Worm (Caenorhabditis elegans) whole organism, young adult: ENCODE results near the gene ceh-31.

ENCODE experiments used
- B0035.1 ChIP-seq: sonication (generic microtip); optimal IDR thresholded peaks from 2 replicates; lab custom pipeline; 2016; ENCODE audit warnings: missing genetic modification characterization, mild to moderate bottlenecking, missing compliant biosample characterization, missing genotype, missing genetic modification reagents
- D2030.7 ChIP-seq: fragments of 200-800 bp; sonication (Bioruptor generic); IDR thresholded peaks from 2 replicates; pipeline ENCODE4 v1.3.6; 2022; ENCODE audit warnings: missing genetic modification reagents, missing genetic modification characterization, missing compliant biosample characterization
- F49E8.2 ChIP-seq: sonication (generic microtip); optimal IDR thresholded peaks from 3 replicates; lab custom pipeline; 2017; ENCODE audit warnings: missing genetic modification characterization, mild to moderate bottlenecking, missing compliant biosample characterization, antibody characterized with exemption, moderate library complexity; ENCODE audit not compliant: insufficient read depth
- F52B5.7 ChIP-seq: sonication (generic microtip); optimal IDR thresholded peaks from 2 replicates; lab custom pipeline; 2016; ENCODE audit warnings: mild to moderate bottlenecking, missing genetic modification characterization, missing compliant biosample characterization
- F57A8.1 ChIP-seq: fragments of 200-800 bp; sonication (Bioruptor generic); optimal IDR thresholded peaks from 2 replicates; lab custom pipeline; 2018; ENCODE audit warnings: mild to moderate bottlenecking, missing genetic modification characterization, moderate library complexity, missing compliant biosample characterization
- K11D2.4 ChIP-seq: fragments of 200-800 bp; sonication (Bioruptor generic); IDR thresholded peaks from 2 replicates; pipeline ENCODE4 v1.3.6; 2022; ENCODE audit warnings: missing genetic modification reagents, missing genetic modification characterization, missing compliant biosample characterization
- K12H6.12 ChIP-seq: fragments of 200-800 bp; sonication (Bioruptor generic); optimal IDR thresholded peaks from 2 replicates; lab custom pipeline; 2018; ENCODE audit warnings: mild to moderate bottlenecking, missing genetic modification characterization, missing compliant biosample characterization
- Y53G8AR.9 ChIP-seq: fragments of 200-800 bp; sonication (Bioruptor generic); conservative IDR thresholded peaks from 2 replicates; pipeline ENCODE4 v1.3.6; 2022; ENCODE audit warnings: missing genetic modification reagents, missing genetic modification characterization, missing compliant biosample characterization
- Y95B8A.8 ChIP-seq: fragments of 200-800 bp; sonication (Bioruptor generic); IDR thresholded peaks from 2 replicates; pipeline ENCODE4 v1.3.6; 2022; ENCODE audit warnings: missing genetic modification reagents, missing genetic modification characterization, missing compliant biosample characterization
- ZK185.1 ChIP-seq: sonication (generic microtip); optimal IDR thresholded peaks from 2 replicates; lab custom pipeline; 2016; ENCODE audit warnings: mild to moderate bottlenecking, missing genetic modification characterization, missing compliant biosample characterization; ENCODE audit not compliant: poor library complexity, severe bottlenecking
- akir-1 ChIP-seq: fragments of 200-800 bp; sonication (Bioruptor generic); optimal IDR thresholded peaks from 2 replicates; lab custom pipeline; 2018; ENCODE audit warnings: mild to moderate bottlenecking, missing genetic modification characterization, moderate library complexity, missing compliant biosample characterization
- ama-1 ChIP-seq, 3 experiments: fragments of 150-350 bp in 1 of 3; sonication (generic microtip) in 2 of 3; optimal IDR thresholded peaks; 2 replicates each; lab custom pipeline; 2014 to 2018; ENCODE audit warnings: missing biosample characterization in 2 of 3, missing genetic modification characterization in 2 of 3, missing genetic modification reagents in 2 of 3
- aptf-2 ChIP-seq: fragments of 200-800 bp; sonication (Bioruptor generic); conservative IDR thresholded peaks from 2 replicates; pipeline ENCODE4 v1.3.6; 2022; ENCODE audit warnings: missing genetic modification reagents, missing genetic modification characterization, missing compliant biosample characterization
- aptf-3 ChIP-seq: fragments of 200-800 bp; sonication (Bioruptor generic); IDR thresholded peaks from 2 replicates; pipeline ENCODE4 v1.3.6; 2022; ENCODE audit warnings: missing genetic modification characterization, missing compliant biosample characterization
- atf-7 ChIP-seq: sonication (generic microtip); optimal IDR thresholded peaks from 2 replicates; lab custom pipeline; 2017; ENCODE audit warnings: mild to moderate bottlenecking, missing genetic modification characterization, missing compliant biosample characterization
- athp-1 ChIP-seq: sonication (generic microtip); optimal IDR thresholded peaks from 2 replicates; lab custom pipeline; 2017; ENCODE audit warnings: mild to moderate bottlenecking, missing genetic modification characterization, missing compliant biosample characterization
- attf-6 ChIP-seq: fragments of 200-800 bp; sonication (Bioruptor generic); IDR thresholded peaks from 2 replicates; pipeline ENCODE4 v1.3.6; 2022; ENCODE audit warnings: missing genetic modification reagents, missing genetic modification characterization, missing compliant biosample characterization
- cebp-1 ChIP-seq, 2 experiments: fragments of 200-800 bp in 1 of 2; sonication (Bioruptor generic) in 1 of 2; sonication (generic microtip) in 1 of 2; IDR thresholded peaks in 1 of 2; optimal IDR thresholded peaks in 1 of 2; 2 replicates each; pipeline versions ENCODE4 v1.3.6 to Lab custom; 2017 to 2022; ENCODE audit warnings: missing compliant biosample characterization in 2 of 2, missing genetic modification characterization in 2 of 2, mild to moderate bottlenecking in 1 of 2, missing genetic modification reagents in 1 of 2, moderate library complexity in 1 of 2
- ceh-27 ChIP-seq: fragments of 200-800 bp; sonication (Bioruptor generic); optimal IDR thresholded peaks from 2 replicates; lab custom pipeline; 2018; ENCODE audit warnings: mild to moderate bottlenecking, missing genetic modification characterization, moderate library complexity, missing compliant biosample characterization
- ceh-40 ChIP-seq: fragments of 200-800 bp; sonication (Bioruptor generic); IDR thresholded peaks from 2 replicates; pipeline ENCODE4 v1.3.6; 2022; ENCODE audit warnings: missing genetic modification characterization, missing compliant biosample characterization
- ceh-79 ChIP-seq: sonication (generic microtip); optimal IDR thresholded peaks from 2 replicates; lab custom pipeline; 2017; ENCODE audit warnings: mild to moderate bottlenecking, missing genetic modification characterization, missing compliant biosample characterization
- dox-1 ChIP-seq: fragments of 200-800 bp; sonication (Bioruptor generic); IDR thresholded peaks from 2 replicates; pipeline ENCODE4 v1.3.6; 2022; ENCODE audit warnings: missing genetic modification reagents, missing genetic modification characterization, missing compliant biosample characterization
- egl-18 ChIP-seq: fragments of 200-800 bp; sonication (Bioruptor generic); IDR thresholded peaks from 2 replicates; pipeline ENCODE4 v1.3.6; 2022; ENCODE audit warnings: missing genetic modification reagents, missing genetic modification characterization, missing compliant biosample characterization
- egl-44 ChIP-seq: fragments of 200-800 bp; sonication (Bioruptor generic); IDR thresholded peaks from 2 replicates; pipeline ENCODE4 v1.3.6; 2022; ENCODE audit warnings: missing genetic modification reagents, missing genetic modification characterization, missing compliant biosample characterization
- egrh-3 ChIP-seq: fragments of 200-800 bp; sonication (Bioruptor generic); IDR thresholded peaks from 2 replicates; pipeline ENCODE4 v1.3.6; 2022; ENCODE audit warnings: missing genetic modification reagents, missing genetic modification characterization, missing compliant biosample characterization
- ekl-4 ChIP-seq: fragments of 200-800 bp; sonication (Bioruptor generic); IDR thresholded peaks from 2 replicates; pipeline ENCODE4 v1.3.6; 2022; ENCODE audit warnings: missing genetic modification reagents, missing genetic modification characterization, missing compliant biosample characterization
- hmg-20 ChIP-seq: fragments of 200-800 bp; sonication (Bioruptor generic); IDR thresholded peaks from 2 replicates; pipeline ENCODE4 v1.3.6; 2022; ENCODE audit warnings: missing genetic modification reagents, missing genetic modification characterization, missing compliant biosample characterization
- lin-40 ChIP-seq: sonication (generic microtip); optimal IDR thresholded peaks from 2 replicates; lab custom pipeline; 2016; ENCODE audit warnings: missing genetic modification characterization, mild to moderate bottlenecking, missing compliant biosample characterization, missing genotype, missing genetic modification reagents
- lsl-1 ChIP-seq: fragments of 200-800 bp; sonication (Bioruptor generic); optimal IDR thresholded peaks from 2 replicates; lab custom pipeline; 2018; ENCODE audit warnings: mild to moderate bottlenecking, missing genetic modification characterization, moderate library complexity, missing compliant biosample characterization
- mcd-1 ChIP-seq: fragments of 200-800 bp; sonication (Bioruptor generic); IDR thresholded peaks from 2 replicates; pipeline ENCODE4 v1.3.6; 2022; ENCODE audit warnings: missing genetic modification reagents, missing genetic modification characterization, missing compliant biosample characterization
- mel-28 ChIP-seq: sonication (generic microtip); optimal IDR thresholded peaks from 2 replicates; lab custom pipeline; 2016; ENCODE audit warnings: borderline replicate concordance, mild to moderate bottlenecking, missing genetic modification characterization, missing compliant biosample characterization
- nhr-80 ChIP-seq: sonication (generic microtip); optimal IDR thresholded peaks from 2 replicates; lab custom pipeline; 2016; ENCODE audit warnings: missing genetic modification characterization, missing compliant biosample characterization
- rcor-1 ChIP-seq: fragments of 200-800 bp; sonication (Bioruptor generic); IDR thresholded peaks from 2 replicates; pipeline ENCODE4 v1.3.6; 2022; ENCODE audit warnings: missing genetic modification reagents, missing genetic modification characterization, missing compliant biosample characterization
- rec-8 ChIP-seq, 2 experiments: sonication (generic microtip); optimal IDR thresholded peaks; 2 replicates each; lab custom pipeline; 2016; ENCODE audit warnings: mild to moderate bottlenecking in 2 of 2, missing genetic modification characterization in 2 of 2, missing genetic modification reagents in 2 of 2, missing genotype in 2 of 2, missing biosample characterization in 1 of 2, missing compliant biosample characterization in 1 of 2, moderate library complexity in 1 of 2
- repo-1 ChIP-seq: sonication (generic microtip); optimal IDR thresholded peaks from 2 replicates; lab custom pipeline; 2017; ENCODE audit warnings: mild to moderate bottlenecking, missing genetic modification characterization, missing compliant biosample characterization
- sdz-38 ChIP-seq: sonication (generic microtip); optimal IDR thresholded peaks from 2 replicates; lab custom pipeline; 2016; ENCODE audit warnings: missing genotype, missing genetic modification characterization, missing compliant biosample characterization
- zfh-2 ChIP-seq: fragments of 200-800 bp; sonication (Bioruptor generic); conservative IDR thresholded peaks from 2 replicates; pipeline ENCODE4 v1.3.6; 2022; ENCODE audit warnings: missing genetic modification reagents, missing genetic modification characterization, missing compliant biosample characterization
- ztf-22 ChIP-seq: fragments of 200-800 bp; sonication (Bioruptor generic); optimal IDR thresholded peaks from 2 replicates; lab custom pipeline; 2018; ENCODE audit warnings: mild to moderate bottlenecking, missing genetic modification characterization, moderate library complexity, missing compliant biosample characterization
- ztf-26 ChIP-seq: sonication (generic microtip); optimal IDR thresholded peaks from 2 replicates; lab custom pipeline; 2017; ENCODE audit warnings: missing genetic modification characterization, missing compliant biosample characterization
- ztf-3 ChIP-seq: fragments of 200-800 bp; sonication (Bioruptor generic); optimal IDR thresholded peaks from 2 replicates; lab custom pipeline; 2018; ENCODE audit warnings: mild to moderate bottlenecking, missing genetic modification characterization, missing compliant biosample characterization

The ceh-31 gene

DNA sequence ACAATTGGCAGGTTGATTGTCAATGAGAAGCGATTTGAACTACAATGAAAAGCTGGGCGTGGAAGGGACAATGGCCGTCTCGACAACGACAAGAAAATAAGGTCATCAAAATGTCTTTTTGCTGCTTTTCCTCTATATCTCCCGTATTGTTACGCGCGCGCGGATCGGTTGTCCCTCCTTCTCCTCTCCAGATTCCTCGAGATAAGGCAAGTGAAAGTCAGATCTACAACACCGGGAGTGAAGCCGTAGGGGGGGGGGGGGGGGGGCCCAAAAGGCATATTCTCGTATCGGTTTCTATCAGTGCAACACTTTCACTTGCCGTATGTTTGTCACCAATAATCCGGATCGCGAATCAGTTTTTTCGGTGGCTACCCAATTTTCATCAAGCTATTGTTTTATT lies 24.1 kb upstream of the ceh-31 start, which contains the start of gene wrt-2:
Gene wrt-2, minus strand, starts transcription at position 46 of the 400 bp plus-strand sequence.
- TF ChIP-seq zfh-2 (GFP tag; lab: Robert Waterston, UW) (peak; percentile 60), hmg-20 (GFP tag; lab: Robert Waterston, UW) (no peak)

DNA sequence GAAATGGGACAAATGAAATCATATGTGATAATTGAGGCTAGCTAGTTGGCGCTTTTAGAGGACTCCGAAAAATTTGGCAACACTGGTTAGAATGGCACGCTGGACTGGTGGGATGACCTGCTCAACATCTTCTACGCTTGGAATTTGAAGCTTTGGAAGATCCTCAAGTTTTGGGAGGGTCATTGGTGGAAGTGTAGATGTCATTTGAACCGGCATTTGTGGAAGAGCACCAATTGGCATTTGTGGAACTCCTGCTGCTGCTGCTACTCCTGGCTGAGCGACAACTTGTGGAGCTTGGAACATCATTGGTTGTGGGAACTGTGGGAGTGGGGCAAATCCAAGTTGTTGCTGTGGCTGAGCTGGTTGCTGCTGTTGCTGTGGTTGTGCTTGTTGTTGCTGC lies 22.2 kb upstream of the ceh-31 start:
- TF ChIP-seq ztf-3 (GFP tag; lab: Kevin White, UChicago) (peak; percentile 6), lin-40 (peak; percentile 1), mcd-1 (GFP tag; lab: Robert Waterston, UW) (peak; percentile 57), B0035.1 (tag; lab: Kevin White, UChicago) (no peak), cebp-1 (GFP tag; IDR thresholded peaks at IDR 0.05; lab: Robert Waterston, UW) (no peak), cebp-1 (tag; optimal IDR thresholded peaks at IDR 0.05; lab: Kevin White, UChicago) (peak; percentile 32), D2030.7 (GFP tag; lab: Robert Waterston, UW) (0 out of 2 replicates have a peak, but pooled peaks have one; percentile 21), atf-7 (tag; lab: Kevin White, UChicago) (no peak), rcor-1 (0 out of 2 replicates have a peak, but pooled peaks have one; percentile 16), repo-1 (tag; lab: Kevin White, UChicago) (peak; percentile 51), ceh-27 (GFP tag; lab: Kevin White, UChicago) (no peak), aptf-2 (GFP tag; lab: Robert Waterston, UW) (0 out of 2 replicates have a peak, but pooled peaks have one; percentile 17), Y53G8AR.9 (0 out of 2 replicates have a peak, but pooled peaks have one; percentile 60), egrh-3 (0 out of 2 replicates have a peak, but pooled peaks have one; percentile 10), F52B5.7 (no peak), egl-18 (GFP tag; lab: Robert Waterston, UW) (no peak), zfh-2 (GFP tag; lab: Robert Waterston, UW) (peak; percentile 32; the same call in 1 of the 2 replicates), sdz-38 (tag; lab: Kevin White, UChicago) (no peak), athp-1 (tag; lab: Kevin White, UChicago) (peak; percentile 4), ama-1 (optimal IDR thresholded peaks at IDR 0.05; lab: Kevin White, UChicago) (peak; percentile 69), ama-1 (GFP tag; optimal IDR thresholded peaks at IDR 0.05; lab: Kevin White, UChicago) (no peak), ztf-26 (tag; lab: Kevin White, UChicago) (peak; percentile 27)
- TF ChIP-seq, all 124 proteins: peak for 14

DNA sequence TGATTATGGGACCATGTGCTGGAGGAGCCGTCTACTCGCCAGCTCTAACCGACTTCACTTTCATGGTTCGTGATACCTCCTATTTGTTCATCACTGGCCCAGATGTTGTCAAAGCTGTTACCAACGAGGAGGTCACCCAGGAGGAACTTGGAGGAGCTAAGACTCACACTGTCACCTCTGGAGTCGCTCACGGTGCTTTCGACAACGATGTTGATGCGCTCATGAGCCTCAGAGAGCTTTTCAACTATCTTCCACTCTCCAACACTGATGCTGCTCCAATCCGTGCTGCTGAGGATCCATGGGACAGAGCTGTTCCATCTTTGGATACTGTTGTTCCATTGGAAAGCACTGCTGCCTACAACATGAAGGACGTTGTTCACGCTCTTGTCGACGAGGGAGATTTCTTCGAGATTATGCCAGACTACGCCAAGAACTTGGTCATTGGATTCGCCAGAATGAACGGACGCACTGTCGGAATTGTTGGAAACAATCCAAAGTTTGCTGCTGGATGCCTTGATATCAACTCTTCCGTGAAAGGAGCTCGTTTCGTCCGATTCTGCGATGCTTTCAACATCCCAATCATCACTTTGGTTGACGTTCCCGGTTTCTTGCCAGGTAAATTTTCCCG lies 21.0 kb upstream of the ceh-31 start:
- no peak for TF ChIP-seq Y95B8A.8 (GFP tag; lab: Robert Waterston, UW)
- no peak for TF ChIP-seq ztf-22 (GFP tag; lab: Kevin White, UChicago)
- TF ChIP-seq ceh-79 (tag; lab: Kevin White, UChicago), result no peak
- TF ChIP-seq hmg-20 (GFP tag; lab: Robert Waterston, UW), result no peak
- TF ChIP-seq ekl-4 (GFP tag; lab: Robert Waterston, UW), result 0 out of 2 replicates have a peak, but pooled peaks have one; percentile 12
- TF ChIP-seq lsl-1 (GFP tag; lab: Kevin White, UChicago), result no peak
- TF ChIP-seq ztf-3 (GFP tag; lab: Kevin White, UChicago), result no peak
- 0 out of 2 replicates have a peak, but pooled peaks have one; percentile 10 for TF ChIP-seq zfh-2 (GFP tag; lab: Robert Waterston, UW)

DNA sequence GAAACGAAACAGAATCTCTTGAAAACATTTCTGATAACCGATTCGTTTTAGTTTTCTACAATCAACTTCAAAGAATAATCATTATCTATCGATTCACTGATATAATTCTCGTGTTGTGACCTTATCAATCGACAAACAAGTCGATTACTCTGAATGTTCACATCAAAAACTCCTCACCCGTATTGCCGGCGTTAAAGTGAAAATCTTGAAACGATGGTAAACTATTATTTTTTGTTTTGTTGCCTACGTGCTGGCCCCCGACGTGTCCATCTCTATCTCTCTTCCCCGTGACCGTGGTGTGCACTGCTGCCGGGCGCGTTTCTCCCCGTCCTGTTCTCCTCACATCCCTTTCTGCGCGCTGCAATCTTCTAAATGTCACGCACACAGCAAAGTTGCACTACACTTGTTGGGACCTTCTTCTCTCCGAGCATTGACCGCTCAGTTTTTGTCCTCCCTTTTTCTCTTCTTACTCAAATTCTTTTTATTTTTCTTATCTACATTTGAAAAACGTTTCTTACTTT lies 19.7 kb upstream of the ceh-31 start:
- TF ChIP-seq K11D2.4 (GFP tag; lab: Robert Waterston, UW) (0 out of 2 replicates have a peak, but pooled peaks have one; percentile 20), aptf-3 (GFP tag; lab: Robert Waterston, UW) (no peak), rcor-1 (no peak), mel-28 (no peak), egl-44 (GFP tag; lab: Robert Waterston, UW) (no peak), K12H6.12 (tag; lab: Kevin White, UChicago) (peak; percentile 11), ceh-40 (GFP tag; lab: Robert Waterston, UW) (no peak), ztf-22 (GFP tag; lab: Kevin White, UChicago) (no peak), nhr-80 (tag; lab: Kevin White, UChicago) (peak; percentile 89), ZK185.1 (tag; lab: Kevin White, UChicago) (peak; percentile 19), F57A8.1 (GFP tag; lab: Kevin White, UChicago) (no peak), dox-1 (GFP tag; lab: Robert Waterston, UW) (peak; percentile 45; the same call in 1 of the 2 replicates), akir-1 (no peak), rec-8 (tag; optimal IDR thresholded peaks at IDR 0.05; lab: Kevin White, UChicago) (no peak), attf-6 (GFP tag; lab: Robert Waterston, UW) (no peak), F49E8.2 (tag; lab: Kevin White, UChicago) (no peak)
